Fruit fly (Drosophila melanogaster) whole organism, embryonic: ENCODE measurements around the gene wapl.
A peak's percentile ranks its signal among the peaks of the same experiment; 100 is the strongest.

Experiments used
- Aef1 ChIP-seq: fragments of 200-800 bp; sonication (Bioruptor generic); IDR thresholded peaks from 3 replicates; pipeline ENCODE4 v1.3.6; 2022; ENCODE audit warnings: missing biosample characterization, missing genetic modification characterization
- CG10147 ChIP-seq: fragments of 200-800 bp; sonication (Bioruptor generic); optimal IDR thresholded peaks from 2 replicates; lab custom pipeline; 2019; ENCODE audit warnings: missing biosample characterization, mild to moderate bottlenecking, missing genetic modification characterization, moderate library complexity
- CG11085 ChIP-seq: fragments of 200-800 bp; sonication (Bioruptor generic); IDR thresholded peaks from 2 replicates; pipeline ENCODE4 v1.3.6; 2022; ENCODE audit warnings: missing biosample characterization, missing genetic modification characterization
- CG11247 ChIP-seq: fragments of 200-800 bp; sonication (Bioruptor generic); IDR thresholded peaks from 2 replicates; pipeline ENCODE4 v1.3.6; 2022; ENCODE audit warnings: missing biosample characterization, missing genetic modification characterization
- CG11456 ChIP-seq: fragments of 200-800 bp; sonication (Bioruptor generic); IDR thresholded peaks from 3 replicates; pipeline ENCODE4 v1.3.6; 2022; ENCODE audit warnings: missing biosample characterization, missing genetic modification characterization
- CG12219 ChIP-seq: fragments of 200-800 bp; sonication (Bioruptor generic); optimal IDR thresholded peaks from 3 replicates; lab custom pipeline; 2018; ENCODE audit warnings: missing biosample characterization, mild to moderate bottlenecking, missing genetic modification characterization
- CG1233 ChIP-seq: fragments of 200-800 bp; sonication (Bioruptor generic); optimal IDR thresholded peaks from 4 replicates; lab custom pipeline; 2018; ENCODE audit warnings: missing biosample characterization, mild to moderate bottlenecking, missing genetic modification characterization
- CG15601 ChIP-seq: fragments of 200-800 bp; sonication (Bioruptor generic); optimal IDR thresholded peaks from 3 replicates; lab custom pipeline; 2019; ENCODE audit warnings: missing biosample characterization, mild to moderate bottlenecking, missing genetic modification characterization, moderate library complexity
- CG17802 ChIP-seq: fragments of 200-800 bp; sonication (Bioruptor generic); optimal IDR thresholded peaks from 2 replicates; lab custom pipeline; 2018; ENCODE audit warnings: missing biosample characterization, mild to moderate bottlenecking, missing genetic modification characterization, moderate library complexity
- CG17829 ChIP-seq: fragments of 200-800 bp; optimal IDR thresholded peaks from 2 replicates; lab custom pipeline; 2019; ENCODE audit warnings: missing biosample characterization, mild to moderate bottlenecking, missing genetic modification characterization, moderate library complexity
- CG2129 ChIP-seq: fragments of 200-800 bp; sonication (Bioruptor generic); IDR thresholded peaks from 2 replicates; pipeline ENCODE4 v1.3.6; 2022; ENCODE audit warnings: missing biosample characterization, missing genetic modification characterization; ENCODE audit not compliant: partially characterized antibody
- CG2889 ChIP-seq: fragments of 200-800 bp; sonication (Bioruptor generic); IDR thresholded peaks from 3 replicates; pipeline ENCODE4 v1.3.6; 2022; ENCODE audit warnings: missing biosample characterization, missing genetic modification characterization
- CG3726 ChIP-seq: fragments of 200-800 bp; sonication (Bioruptor generic); IDR thresholded peaks from 3 replicates; pipeline ENCODE4, ENCODE4 v1.3.6; 2022; ENCODE audit warnings: missing biosample characterization, missing genetic modification characterization
- CG6175 ChIP-seq: fragments of 200-800 bp; sonication (Bioruptor generic); IDR thresholded peaks from 3 replicates; pipeline ENCODE4 v1.3.6; 2022; ENCODE audit warnings: missing biosample characterization, missing genetic modification characterization
- CG7271 ChIP-seq: fragments of 200-800 bp; sonication (Bioruptor generic); optimal IDR thresholded peaks from 2 replicates; lab custom pipeline; 2018; ENCODE audit warnings: missing biosample characterization, mild to moderate bottlenecking, missing genetic modification characterization, moderate library complexity
- CG7372 ChIP-seq: fragments of 200-800 bp; sonication (Bioruptor generic); IDR thresholded peaks from 2 replicates; pipeline ENCODE4 v1.3.6; 2022; ENCODE audit warnings: missing biosample characterization, missing genetic modification characterization
- CG7786 ChIP-seq: fragments of 200-800 bp; sonication (Bioruptor generic); optimal IDR thresholded peaks from 2 replicates; lab custom pipeline; 2016; ENCODE audit warnings: missing biosample characterization, missing genetic modification characterization
- CG7963 ChIP-seq: fragments of 200-800 bp; sonication (Bioruptor generic); IDR thresholded peaks from 3 replicates; pipeline ENCODE4 v1.3.6; 2022; ENCODE audit warnings: missing biosample characterization, missing genetic modification characterization; ENCODE audit not compliant: partially characterized antibody
- CG8281 ChIP-seq: fragments of 200-800 bp; sonication (Bioruptor generic); optimal IDR thresholded peaks from 2 replicates; lab custom pipeline; 2018; ENCODE audit warnings: missing biosample characterization, mild to moderate bottlenecking, missing genetic modification characterization, moderate library complexity
- CG9817 ChIP-seq: fragments of 200-800 bp; sonication (Bioruptor generic); optimal IDR thresholded peaks from 2 replicates; lab custom pipeline; 2018; ENCODE audit warnings: missing biosample characterization, mild to moderate bottlenecking, missing genetic modification characterization, moderate library complexity
- CoRest ChIP-seq: fragments of 200-800 bp; sonication (Bioruptor generic); optimal IDR thresholded peaks from 3 replicates; lab custom pipeline; 2018; ENCODE audit warnings: missing biosample characterization, mild to moderate bottlenecking, missing genetic modification characterization, moderate library complexity
- D ChIP-seq, 2 experiments: fragments of 200-800 bp in 1 of 2; fragments of >200 bp in 1 of 2; sonication (Bioruptor generic) in 1 of 2; optimal IDR thresholded peaks; 2 replicates in 1 of 2; 3 replicates in 1 of 2; lab custom pipeline; 2017; ENCODE audit warnings: mild to moderate bottlenecking in 1 of 2, missing biosample characterization in 1 of 2, missing genetic modification characterization in 1 of 2, missing genetic modification reagents in 1 of 2
- D19A ChIP-seq: fragments of 200-800 bp; optimal IDR thresholded peaks from 3 replicates; lab custom pipeline; 2019; ENCODE audit warnings: missing biosample characterization, mild to moderate bottlenecking, missing genetic modification characterization, moderate library complexity
- Eip74EF ChIP-seq, 2 experiments: fragments of 200-800 bp in 1 of 2; fragments of >200 bp in 1 of 2; sonication (Bioruptor generic) in 1 of 2; optimal IDR thresholded peaks; 2 replicates each; lab custom pipeline; 2017 to 2019; ENCODE audit warnings: missing biosample characterization in 2 of 2, missing genetic modification characterization in 2 of 2, mild to moderate bottlenecking in 1 of 2, moderate library complexity in 1 of 2
- HLHmδ ChIP-seq: fragments of 200-800 bp; sonication (Bioruptor generic); optimal IDR thresholded peaks from 2 replicates; lab custom pipeline; 2018; ENCODE audit warnings: missing biosample characterization, mild to moderate bottlenecking, missing genetic modification characterization, moderate library complexity
- Lpt ChIP-seq: fragments of >200 bp; optimal IDR thresholded peaks from 2 replicates; lab custom pipeline; 2018; ENCODE audit warnings: missing biosample characterization, missing genetic modification characterization
- Neu2 ChIP-seq: fragments of 200-800 bp; sonication (Bioruptor generic); optimal IDR thresholded peaks from 3 replicates; lab custom pipeline; 2016; ENCODE audit warnings: missing biosample characterization, missing genetic modification characterization, borderline replicate concordance
- Opbp ChIP-seq: fragments of 200-800 bp; sonication (Bioruptor generic); IDR thresholded peaks from 3 replicates; pipeline ENCODE4 v1.3.6; 2022; ENCODE audit warnings: missing biosample characterization, missing genetic modification characterization; ENCODE audit not compliant: partially characterized antibody
- Six4 ChIP-seq: fragments of 200-800 bp; sonication (Bioruptor generic); optimal IDR thresholded peaks from 2 replicates; lab custom pipeline; 2016; ENCODE audit warnings: missing biosample characterization, missing genetic modification characterization
- TFAM ChIP-seq: fragments of 200-800 bp; sonication (Bioruptor generic); optimal IDR thresholded peaks from 2 replicates; lab custom pipeline; 2017; ENCODE audit warnings: missing biosample characterization, missing genetic modification characterization, inconsistent platforms
- Tbp ChIP-seq: fragments of >200 bp; optimal IDR thresholded peaks from 2 replicates; lab custom pipeline; 2018; ENCODE audit warnings: missing biosample characterization, missing genetic modification characterization
- Vsx1 ChIP-seq: fragments of 200-800 bp; sonication (Bioruptor generic); optimal IDR thresholded peaks from 2 replicates; lab custom pipeline; 2017; ENCODE audit warnings: missing biosample characterization, mild to moderate bottlenecking, missing genetic modification characterization, missing genetic modification reagents
- ara ChIP-seq: fragments of 200-800 bp; sonication (Bioruptor generic); IDR thresholded peaks from 2 replicates; pipeline ENCODE4 v1.3.6; 2022; ENCODE audit warnings: missing biosample characterization, missing genetic modification characterization
- chm ChIP-seq: fragments of 200-800 bp; sonication (Bioruptor generic); IDR thresholded peaks from 2 replicates; pipeline ENCODE4 v1.3.6; 2022; ENCODE audit warnings: missing biosample characterization, missing genetic modification characterization
- crc ChIP-seq: fragments of 200-800 bp; sonication (Bioruptor generic); optimal IDR thresholded peaks from 2 replicates; lab custom pipeline; 2016; ENCODE audit warnings: missing biosample characterization, missing genetic modification characterization
- danr ChIP-seq: fragments of 200-800 bp; sonication (Bioruptor generic); IDR thresholded peaks from 2 replicates; pipeline ENCODE4 v1.3.6; 2022; ENCODE audit warnings: missing biosample characterization, missing genetic modification characterization
- eve ChIP-seq, 2 experiments: fragments of >200 bp; optimal IDR thresholded peaks; 2 replicates each; lab custom pipeline; 2017; ENCODE audit warnings: missing biosample characterization in 2 of 2, missing genetic modification characterization in 2 of 2
- eyg ChIP-seq: fragments of 200-800 bp; sonication (Bioruptor generic); optimal IDR thresholded peaks from 3 replicates; lab custom pipeline; 2016; ENCODE audit warnings: missing biosample characterization, missing genetic modification characterization
- gfzf ChIP-seq: fragments of 200-800 bp; sonication (Bioruptor generic); optimal IDR thresholded peaks from 2 replicates; lab custom pipeline; 2016; ENCODE audit warnings: missing biosample characterization, mild to moderate bottlenecking, missing genetic modification characterization, moderate library complexity
- ham ChIP-seq: fragments of 200-800 bp; sonication (Bioruptor generic); IDR thresholded peaks from 2 replicates; pipeline ENCODE4 v1.3.6; 2022; ENCODE audit warnings: missing biosample characterization, missing genetic modification characterization
- hb ChIP-seq: fragments of 200-800 bp; sonication (Bioruptor generic); IDR thresholded peaks from 3 replicates; pipeline ENCODE4 v1.3.6; 2022; ENCODE audit warnings: missing biosample characterization, missing genetic modification characterization; ENCODE audit not compliant: partially characterized antibody
- insv ChIP-seq, 2 experiments: fragments of 200-800 bp; sonication (Bioruptor generic); optimal IDR thresholded peaks; 3 replicates each; lab custom pipeline; 2016 to 2018; ENCODE audit warnings: missing biosample characterization in 2 of 2, missing genetic modification characterization in 2 of 2
- mirr ChIP-seq: fragments of 200-800 bp; sonication (Bioruptor generic); optimal IDR thresholded peaks from 3 replicates; lab custom pipeline; 2018; ENCODE audit warnings: missing biosample characterization, mild to moderate bottlenecking, missing genetic modification characterization
- nerfin-1 ChIP-seq: fragments of 200-800 bp; sonication (Bioruptor generic); optimal IDR thresholded peaks from 3 replicates; lab custom pipeline; 2019; ENCODE audit warnings: missing biosample characterization, mild to moderate bottlenecking, missing genetic modification characterization, moderate library complexity
- peb ChIP-seq: fragments of 200-800 bp; sonication (Bioruptor generic); IDR thresholded peaks from 2 replicates; pipeline ENCODE4 v1.3.6; 2022; ENCODE audit warnings: missing biosample characterization, missing genetic modification characterization
- scrt ChIP-seq: fragments of 200-800 bp; sonication (Bioruptor generic); optimal IDR thresholded peaks from 2 replicates; lab custom pipeline; 2018; ENCODE audit warnings: missing biosample characterization, mild to moderate bottlenecking, missing genetic modification characterization, moderate library complexity
- sim ChIP-seq: fragments of 200-800 bp; sonication (Bioruptor generic); IDR thresholded peaks from 2 replicates; pipeline ENCODE4 v1.3.6; 2022; ENCODE audit warnings: missing biosample characterization, missing genetic modification characterization
- sima ChIP-seq: fragments of 200-800 bp; sonication (Bioruptor generic); optimal IDR thresholded peaks from 2 replicates; lab custom pipeline; 2016; ENCODE audit warnings: missing biosample characterization, missing genetic modification characterization
- tio ChIP-seq: fragments of 200-800 bp; sonication (Bioruptor generic); optimal IDR thresholded peaks from 2 replicates; lab custom pipeline; 2017; ENCODE audit warnings: missing biosample characterization, missing genetic modification characterization, inconsistent platforms
- vvl ChIP-seq: fragments of 200-800 bp; sonication (Bioruptor generic); IDR thresholded peaks from 2 replicates; pipeline ENCODE4 v1.3.6; 2022; ENCODE audit warnings: missing biosample characterization, missing genetic modification characterization
- zfh1 ChIP-seq: fragments of 200-800 bp; sonication (Bioruptor generic); IDR thresholded peaks from 3 replicates; pipeline ENCODE4 v1.3.6; 2022; ENCODE audit warnings: missing biosample characterization, missing genetic modification characterization

wapl gene

dm6 chrX:2172420-2172827, 13.6 kb upstream of the wapl start, which contains the start of gene ND-B14.5A (continued):
- TF ChIP-seq Tbp (GFP tag; lab: Kevin White, UChicago) = no peak
- TF ChIP-seq Vsx1 (GFP tag; lab: Kevin White, UChicago) = no peak
- TF ChIP-seq nerfin-1 (tag; lab: Kevin White, UChicago) = no peak
- no peak for TF ChIP-seq CG8281 (tag; lab: Kevin White, UChicago)
- TF ChIP-seq eve (GFP tag; optimal IDR thresholded peaks at IDR 0.05; lab: Kevin White, UChicago) = no peak
- TF ChIP-seq CG7963 (GFP tag; lab: Robert Waterston, UW) = peak; percentile 95
- TF ChIP-seq CG11085 (GFP tag; lab: Robert Waterston, UW) = no peak
- no peak for TF ChIP-seq crc
- no peak for TF ChIP-seq Six4 (GFP tag; lab: Kevin White, UChicago)
- TF ChIP-seq peb (GFP tag; lab: Robert Waterston, UW) = no peak
- TF ChIP-seq Opbp (GFP tag; lab: Robert Waterston, UW) = peak; percentile 96
- TF ChIP-seq CG15601 = no peak
- TF ChIP-seq CG7271 (tag; lab: Kevin White, UChicago) = no peak
- TF ChIP-seq CG10147 (GFP tag; lab: Kevin White, UChicago) = no peak
- no peak for TF ChIP-seq danr (GFP tag; lab: Robert Waterston, UW)
- TF ChIP-seq gfzf (GFP tag; lab: Kevin White, UChicago) = peak; percentile 28
- TF ChIP-seq CG2889 (GFP tag; lab: Robert Waterston, UW) = no peak
- TF ChIP-seq Aef1 = no peak
- no peak for TF ChIP-seq chm (GFP tag; lab: Robert Waterston, UW)
- TF ChIP-seq CG11456 = no peak
- TF ChIP-seq sima (GFP tag; lab: Kevin White, UChicago) = no peak
- TF ChIP-seq D (optimal IDR thresholded peaks at IDR 0.05; lab: Kevin White, UChicago) = no peak
- TF ChIP-seq D (GFP tag; optimal IDR thresholded peaks at IDR 0.05; lab: Kevin White, UChicago) = no peak
- TF ChIP-seq mirr (GFP tag; lab: Kevin White, UChicago) = no peak
- no peak for TF ChIP-seq insv (GFP tag; optimal IDR thresholded peaks at IDR 0.05; lab: Kevin White, UChicago)
- no peak for TF ChIP-seq CG6175
- TF ChIP-seq eyg (GFP tag; lab: Kevin White, UChicago) = no peak
- TF ChIP-seq HLHmδ (GFP tag; lab: Kevin White, UChicago) = no peak
- TF ChIP-seq D19A (tag; lab: Kevin White, UChicago) = no peak
- TF ChIP-seq CG7372 (GFP tag; lab: Robert Waterston, UW) = no peak
- peak; percentile 33 for TF ChIP-seq CoRest (tag; lab: Kevin White, UChicago)
- TF ChIP-seq sim (GFP tag; lab: Robert Waterston, UW) = no peak
- no peak for TF ChIP-seq scrt (GFP tag; lab: Kevin White, UChicago)
- TF ChIP-seq CG12219 (GFP tag; lab: Kevin White, UChicago) = no peak
- no peak for TF ChIP-seq zfh1
- no peak for TF ChIP-seq Lpt (GFP tag; lab: Kevin White, UChicago)
- no peak for TF ChIP-seq Neu2
- TF ChIP-seq vvl (GFP tag; lab: Robert Waterston, UW) = peak; percentile 22; the same call in 1 of the 2 replicates
- TF ChIP-seq ara (GFP tag; lab: Robert Waterston, UW) = no peak
- TF ChIP-seq CG7786 = no peak
- no peak for TF ChIP-seq CG17802 (tag; lab: Kevin White, UChicago)
- TF ChIP-seq TFAM (GFP tag; lab: Kevin White, UChicago) = no peak
- TF ChIP-seq CG11247 (GFP tag; lab: Robert Waterston, UW) = no peak
- TF ChIP-seq CG3726 (GFP tag; lab: Robert Waterston, UW) = no peak
- TF ChIP-seq CG9817 (tag; lab: Kevin White, UChicago) = no peak
- TF ChIP-seq Eip74EF (GFP tag; optimal IDR thresholded peaks at IDR 0.05; lab: Kevin White, UChicago) = no peak
- peak; percentile 96 for TF ChIP-seq hb
- TF ChIP-seq ham (GFP tag; lab: Robert Waterston, UW) = no peak
- no peak for TF ChIP-seq CG1233 (GFP tag; lab: Kevin White, UChicago)
- TF ChIP-seq CG2129 = peak; percentile 83
- TF ChIP-seq CG17829 = peak; percentile 18
- no peak for TF ChIP-seq tio
